Worm (Caenorhabditis elegans) whole organism, late embryonic: ENCODE data around the gene marc-1.

ENCODE experiments used
- C08G9.2 ChIP-seq: sonication (generic microtip); optimal IDR thresholded peaks from 2 replicates; lab custom pipeline; 2016; ENCODE audit warnings: mild to moderate bottlenecking, missing genetic modification characterization, moderate library complexity, missing compliant biosample characterization
- C38D4.7 ChIP-seq: fragments of 200-800 bp; sonication (Bioruptor generic); optimal IDR thresholded peaks from 2 replicates; lab custom pipeline; 2018; ENCODE audit warnings: mild to moderate bottlenecking, missing genetic modification characterization, moderate library complexity, missing compliant biosample characterization
- F13H6.1 ChIP-seq: sonication (generic microtip); optimal IDR thresholded peaks from 2 replicates; lab custom pipeline; 2016; ENCODE audit warnings: missing genetic modification characterization, missing compliant biosample characterization
- T23F11.4 ChIP-seq: fragments of 200-800 bp; sonication (Bioruptor generic); optimal IDR thresholded peaks from 2 replicates; lab custom pipeline; 2018; ENCODE audit warnings: mild to moderate bottlenecking, missing genetic modification characterization, missing compliant biosample characterization
- Y22D7AL.16 ChIP-seq: sonication (generic microtip); optimal IDR thresholded peaks from 2 replicates; lab custom pipeline; 2016; ENCODE audit warnings: missing genetic modification characterization, missing compliant biosample characterization
- ahr-1 ChIP-seq: sonication (generic microtip); optimal IDR thresholded peaks from 2 replicates; lab custom pipeline; 2016; ENCODE audit warnings: missing genetic modification characterization, missing compliant biosample characterization
- ceh-18 ChIP-seq: sonication (generic microtip); optimal IDR thresholded peaks from 2 replicates; lab custom pipeline; 2016; ENCODE audit warnings: missing genetic modification characterization, missing compliant biosample characterization
- ceh-2 ChIP-seq: sonication (generic microtip); optimal IDR thresholded peaks from 2 replicates; lab custom pipeline; 2016; ENCODE audit warnings: missing genotype, missing genetic modification characterization, missing compliant biosample characterization
- ceh-31 ChIP-seq: sonication (generic microtip); optimal IDR thresholded peaks from 2 replicates; lab custom pipeline; 2016; ENCODE audit warnings: missing genetic modification characterization, missing compliant biosample characterization
- ceh-48 ChIP-seq: sonication (generic microtip); optimal IDR thresholded peaks from 2 replicates; lab custom pipeline; 2016; ENCODE audit warnings: missing genetic modification characterization, inconsistent platforms, missing compliant biosample characterization
- ceh-6 ChIP-seq: fragments of 200-800 bp; sonication (Bioruptor generic); optimal IDR thresholded peaks from 2 replicates; lab custom pipeline; 2018; ENCODE audit warnings: mild to moderate bottlenecking, missing genetic modification characterization, missing compliant biosample characterization
- che-1 ChIP-seq: sonication (generic microtip); optimal IDR thresholded peaks from 2 replicates; lab custom pipeline; 2016; ENCODE audit warnings: mild to moderate bottlenecking, missing genetic modification characterization, missing compliant biosample characterization
- dve-1 ChIP-seq: sonication (generic microtip); optimal IDR thresholded peaks from 2 replicates; lab custom pipeline; 2017; ENCODE audit warnings: antibody characterized with exemption, mild to moderate bottlenecking, missing genetic modification characterization, missing compliant biosample characterization
- elt-2 ChIP-seq: sonication (generic microtip); optimal IDR thresholded peaks from 2 replicates; lab custom pipeline; 2016; ENCODE audit warnings: missing genetic modification reagents, missing genetic modification characterization, missing compliant biosample characterization
- elt-4 ChIP-seq: sonication (generic microtip); optimal IDR thresholded peaks from 2 replicates; lab custom pipeline; 2016; ENCODE audit warnings: missing genetic modification characterization, missing compliant biosample characterization
- fax-1 ChIP-seq: sonication (generic microtip); optimal IDR thresholded peaks from 2 replicates; lab custom pipeline; 2016; ENCODE audit warnings: missing genotype, missing genetic modification characterization, missing compliant biosample characterization
- fkh-6 ChIP-seq: sonication (generic microtip); optimal IDR thresholded peaks from 2 replicates; lab custom pipeline; 2016; ENCODE audit warnings: missing genetic modification characterization, missing compliant biosample characterization
- hlh-6 ChIP-seq: sonication (generic microtip); optimal IDR thresholded peaks from 2 replicates; lab custom pipeline; 2016; ENCODE audit warnings: missing genotype, missing genetic modification characterization, missing compliant biosample characterization
- lim-6 ChIP-seq: sonication (generic microtip); optimal IDR thresholded peaks from 2 replicates; lab custom pipeline; 2016; ENCODE audit warnings: missing genetic modification characterization, missing compliant biosample characterization
- lin-11 ChIP-seq: fragments of 200-800 bp; sonication (Bioruptor generic); optimal IDR thresholded peaks from 2 replicates; lab custom pipeline; 2018; ENCODE audit warnings: mild to moderate bottlenecking, missing genetic modification characterization, missing compliant biosample characterization
- nfya-1 ChIP-seq: sonication (generic microtip); optimal IDR thresholded peaks from 2 replicates; lab custom pipeline; 2017; ENCODE audit warnings: missing genetic modification characterization, mild to moderate bottlenecking, missing compliant biosample characterization, antibody characterized with exemption, moderate library complexity
- nhr-232 ChIP-seq: sonication (generic microtip); optimal IDR thresholded peaks from 2 replicates; lab custom pipeline; 2016; ENCODE audit warnings: missing genetic modification characterization, missing compliant biosample characterization
- pag-3 ChIP-seq: sonication (generic microtip); optimal IDR thresholded peaks from 2 replicates; lab custom pipeline; 2016; ENCODE audit warnings: missing compliant biosample characterization, missing genetic modification characterization, borderline replicate concordance
- pax-1 ChIP-seq: fragments of 150-350 bp; optimal IDR thresholded peaks from 2 replicates; lab custom pipeline; 2014; ENCODE audit warnings: missing biosample characterization, missing genetic modification characterization
- pha-2 ChIP-seq: sonication (generic microtip); optimal IDR thresholded peaks from 2 replicates; lab custom pipeline; 2017; ENCODE audit warnings: mild to moderate bottlenecking, missing genetic modification characterization, missing compliant biosample characterization
- pha-4 ChIP-seq: fragments of 150-350 bp; optimal IDR thresholded peaks from 2 replicates; lab custom pipeline; 2018; ENCODE audit warnings: missing biosample characterization, missing genetic modification reagents, missing genetic modification characterization
- ref-2 ChIP-seq: sonication (generic microtip); optimal IDR thresholded peaks from 2 replicates; lab custom pipeline; 2016; ENCODE audit warnings: missing genetic modification characterization, missing compliant biosample characterization
- rnt-1 ChIP-seq: sonication (generic microtip); optimal IDR thresholded peaks from 2 replicates; lab custom pipeline; 2016; ENCODE audit warnings: missing genetic modification characterization, missing compliant biosample characterization
- sdc-2 ChIP-seq: sonication (generic microtip); optimal IDR thresholded peaks from 2 replicates; lab custom pipeline; 2016; ENCODE audit warnings: missing genotype, missing genetic modification characterization, missing compliant biosample characterization
- syd-9 ChIP-seq: sonication (generic microtip); optimal IDR thresholded peaks from 2 replicates; lab custom pipeline; 2016; ENCODE audit warnings: mild to moderate bottlenecking, missing genetic modification characterization, moderate library complexity, missing compliant biosample characterization
- tbx-7 ChIP-seq: sonication (generic microtip); optimal IDR thresholded peaks from 2 replicates; lab custom pipeline; 2016; ENCODE audit warnings: missing genotype, missing genetic modification characterization, missing compliant biosample characterization
- ttx-3 ChIP-seq: sonication (generic microtip); optimal IDR thresholded peaks from 2 replicates; lab custom pipeline; 2016; ENCODE audit warnings: missing genetic modification reagents, missing genetic modification characterization, missing compliant biosample characterization
- unc-3 ChIP-seq, 2 experiments: fragments of 200-800 bp in 1 of 2; sonication (Bioruptor generic) in 1 of 2; sonication (generic microtip) in 1 of 2; conservative IDR thresholded peaks in 1 of 2; optimal IDR thresholded peaks in 1 of 2; 2 replicates each; pipeline versions ENCODE4 v1.3.6 to Lab custom; 2016 to 2022; ENCODE audit warnings: missing compliant biosample characterization in 2 of 2, missing genetic modification characterization in 2 of 2, missing genetic modification reagents in 1 of 2
- unc-42 ChIP-seq: sonication (generic microtip); optimal IDR thresholded peaks from 2 replicates; lab custom pipeline; 2016; ENCODE audit warnings: missing genotype, missing genetic modification characterization, missing compliant biosample characterization
- unc-55 ChIP-seq: sonication (generic microtip); optimal IDR thresholded peaks from 2 replicates; lab custom pipeline; 2017; ENCODE audit warnings: missing biosample characterization, missing genetic modification reagents, missing genetic modification characterization
- zip-5 ChIP-seq: sonication (generic microtip); optimal IDR thresholded peaks from 2 replicates; lab custom pipeline; 2016; ENCODE audit warnings: missing genetic modification characterization, missing compliant biosample characterization

marc-1 gene

ce11 chrV:9771970-9772369 lies 32.5 kb downstream of the marc-1 start, which contains the start of gene F46B6.2:
Gene F46B6.2, plus strand, starts transcription at chrV:9772285.
- TF ChIP-seq sdc-2 (tag; lab: Kevin White, UChicago) (no peak), fkh-6 (tag; lab: Kevin White, UChicago) (no peak), pha-4 (no peak), C38D4.7 (GFP tag; lab: Kevin White, UChicago) (no peak), unc-3 (GFP tag; conservative IDR thresholded peaks at IDR 0.05; lab: Robert Waterston, UW) (no peak), unc-3 (tag; optimal IDR thresholded peaks at IDR 0.05; lab: Kevin White, UChicago) (no peak)

- TF ChIP-seq unc-3 (GFP tag; conservative IDR thresholded peaks at IDR 0.05; lab: Robert Waterston, UW) (no peak), unc-3 (tag; optimal IDR thresholded peaks at IDR 0.05; lab: Kevin White, UChicago) (no peak), Y22D7AL.16 (tag; lab: Kevin White, UChicago) (no peak), nhr-232 (no peak), ceh-6 (GFP tag; lab: Kevin White, UChicago) (no peak), hlh-6 (tag; lab: Kevin White, UChicago) (no peak), fax-1 (tag; lab: Kevin White, UChicago) (no peak), ceh-31 (tag; lab: Kevin White, UChicago) (no peak), F13H6.1 (no peak), pha-2 (tag; lab: Kevin White, UChicago) (no peak), tbx-7 (tag; lab: Kevin White, UChicago) (no peak), nfya-1 (tag; lab: Kevin White, UChicago) (no peak), unc-55 (GFP tag; lab: Kevin White, UChicago) (no peak), ahr-1 (tag; lab: Kevin White, UChicago) (no peak), zip-5 (tag; lab: Kevin White, UChicago) (no peak), T23F11.4 (no peak), che-1 (tag; lab: Kevin White, UChicago) (no peak), lin-11 (tag; lab: Kevin White, UChicago) (no peak), elt-4 (tag; lab: Kevin White, UChicago) (no peak), pax-1 (no peak)
- TF ChIP-seq, all 69 proteins: peak for 0
These were observed 36.2 kb downstream of the marc-1 start, which contains the start of gene F46B6.12 for ce11 chrV:9775734-9776133. Gene F46B6.12, minus strand, starts transcription at chrV:9775834.

- TF ChIP-seq ceh-18 (tag; lab: Kevin White, UChicago) (no peak), nhr-232 (no peak), ceh-2 (no peak), F13H6.1 (no peak), syd-9 (tag; lab: Kevin White, UChicago) (no peak), dve-1 (tag; lab: Kevin White, UChicago) (no peak), lin-11 (tag; lab: Kevin White, UChicago) (no peak), nfya-1 (tag; lab: Kevin White, UChicago) (no peak), ceh-6 (GFP tag; lab: Kevin White, UChicago) (no peak), ref-2 (no peak), tbx-7 (tag; lab: Kevin White, UChicago) (no peak), pag-3 (tag; lab: Kevin White, UChicago) (no peak), unc-42 (tag; lab: Kevin White, UChicago) (no peak), T23F11.4 (no peak), elt-4 (tag; lab: Kevin White, UChicago) (no peak), elt-2 (tag; lab: Kevin White, UChicago) (no peak), ttx-3 (tag; lab: Kevin White, UChicago) (no peak)
These were observed 38.1 kb downstream of the marc-1 start, which contains the start of gene smg-4 for ce11 chrV:9777645-9778044. Gene smg-4, minus strand, starts transcription at chrV:9777745.

- TF ChIP-seq rnt-1, result no peak
- TF ChIP-seq ttx-3 (tag; lab: Kevin White, UChicago), result no peak
- TF ChIP-seq ceh-48 (tag; lab: Kevin White, UChicago), result no peak
- no peak for TF ChIP-seq ceh-6 (GFP tag; lab: Kevin White, UChicago)
- TF ChIP-seq T23F11.4, result no peak
- TF ChIP-seq pax-1, result no peak
- TF ChIP-seq C08G9.2 (tag; lab: Kevin White, UChicago), result no peak
- TF ChIP-seq lim-6 (tag; lab: Kevin White, UChicago), result no peak
- no peak for TF ChIP-seq tbx-7 (tag; lab: Kevin White, UChicago)
These were observed 39.9 kb downstream of the marc-1 start, which contains the start of gene F46B6.4 for ce11 chrV:9779418-9779817. Gene F46B6.4, minus strand, starts transcription at chrV:9779518.
